Fruit fly (Drosophila melanogaster): ENCODE results near the gene Cpr72Ea.

Cpr72Ea gene

dm6 chr3L:16385880-16386584, 23.6 kb downstream of the Cpr72Ea start, which contains the start of the genes Agpat3 and RAF2 (continued):
- TF ChIP-seq CG42726 (GFP tag; IDR thresholded peaks at IDR 0.05; ENCODE audit: partially characterized antibody) (no peak), vfl (GFP tag; optimal IDR thresholded peaks at IDR 0.05) (no peak), disco-r (GFP tag; optimal IDR thresholded peaks at IDR 0.05) (no peak), Drgx (GFP tag; IDR thresholded peaks at IDR 0.05) (peak; percentile 5; the same call in 1 of the 2 replicates), C15 (GFP tag; IDR thresholded peaks at IDR 0.05) (no peak), CG6272 (GFP tag; IDR thresholded peaks at IDR 0.05) (no peak), cwo (GFP tag; optimal IDR thresholded peaks at IDR 0.05) (no peak), CG9437 (GFP tag; optimal IDR thresholded peaks at IDR 0.05) (peak; percentile 42), CG2202 (tag; optimal IDR thresholded peaks at IDR 0.05) (no peak), Lhr (GFP tag; optimal IDR thresholded peaks at IDR 0.05) (peak; percentile 22), CG2120 (GFP tag; optimal IDR thresholded peaks at IDR 0.05) (peak; percentile 34), CG1603 (tag; optimal IDR thresholded peaks at IDR 0.05) (peak; percentile 17), exex (tag; optimal IDR thresholded peaks at IDR 0.05) (no peak), GATAe (GFP tag; conservative IDR thresholded peaks at IDR 0.05) (no peak), Vsx1 (GFP tag; optimal IDR thresholded peaks at IDR 0.05) (no peak), sim (GFP tag; IDR thresholded peaks at IDR 0.05) (no peak), CG10321 (GFP tag; IDR thresholded peaks at IDR 0.05) (no peak), Sox100B (GFP tag; optimal IDR thresholded peaks at IDR 0.05) (peak; percentile 32), CG15479 (GFP tag; optimal IDR thresholded peaks at IDR 0.05) (no peak), Ets97D (GFP tag; optimal IDR thresholded peaks at IDR 0.05) (no peak), HLHmδ (GFP tag; optimal IDR thresholded peaks at IDR 0.05) (no peak), CG6254 (GFP tag; optimal IDR thresholded peaks at IDR 0.05) (no peak), crc (GFP tag; optimal IDR thresholded peaks at IDR 0.05) (no peak), BtbVII (GFP tag; optimal IDR thresholded peaks at IDR 0.05) (no peak), chn (GFP tag; optimal IDR thresholded peaks at IDR 0.05) (no peak), nau (GFP tag; optimal IDR thresholded peaks at IDR 0.05) (no peak), CG14050 (GFP tag; IDR thresholded peaks at IDR 0.05) (no peak), CG31441 (GFP tag; IDR thresholded peaks at IDR 0.05) (peak; percentile 53), sc (optimal IDR thresholded peaks at IDR 0.05) (no peak), sc (GFP tag; optimal IDR thresholded peaks at IDR 0.05) (no peak), mam (GFP tag; optimal IDR thresholded peaks at IDR 0.05) (peak; percentile 42), Mes4 (GFP tag; optimal IDR thresholded peaks at IDR 0.05) (no peak), al (GFP tag; IDR thresholded peaks at IDR 0.05) (peak; percentile 42), CG2199 (GFP tag; IDR thresholded peaks at IDR 0.05) (no peak), seq (GFP tag; IDR thresholded peaks at IDR 0.05) (no peak), dmrt11E (tag; optimal IDR thresholded peaks at IDR 0.05) (peak; percentile 39), ham (GFP tag; IDR thresholded peaks at IDR 0.05) (no peak), CG5953 (GFP tag; IDR thresholded peaks at IDR 0.05) (0 out of 2 replicates have a peak, but pooled peaks have one; percentile 10), Gsc (GFP tag; IDR thresholded peaks at IDR 0.05) (no peak), Mrtf (GFP tag; IDR thresholded peaks at IDR 0.05) (no peak), Aef1 (GFP tag; IDR thresholded peaks at IDR 0.05) (peak; percentile 38), CG8478 (optimal IDR thresholded peaks at IDR 0.05) (no peak), odd (GFP tag; optimal IDR thresholded peaks at IDR 0.05) (no peak), lab (GFP tag; optimal IDR thresholded peaks at IDR 0.05) (no peak), CG4854 (GFP tag; optimal IDR thresholded peaks at IDR 0.05) (no peak), CG9797 (GFP tag; optimal IDR thresholded peaks at IDR 0.05) (peak; percentile 72), CG8765 (GFP tag; IDR thresholded peaks at IDR 0.05) (0 out of 2 replicates have a peak, but pooled peaks have one; percentile 25), pan (optimal IDR thresholded peaks at IDR 0.05) (no peak), pan (GFP tag; optimal IDR thresholded peaks at IDR 0.05 in 1 of 2, IDR thresholded peaks at IDR 0.05 in 1 of 2) (peak in 1 of 2 experiments; percentile 5), Trl (optimal IDR thresholded peaks at IDR 0.05) (no peak), Trl (GFP tag; optimal IDR thresholded peaks at IDR 0.05) (peak; percentile 20), p53 (GFP tag; optimal IDR thresholded peaks at IDR 0.05) (no peak)
